Fruit fly (Drosophila melanogaster) whole organism, wandering third instar larva: ENCODE results near the gene Polr3A.
A peak's percentile ranks its signal among the peaks of the same experiment; 100 is the strongest.

Experiments
- Abd-B ChIP-seq: fragments of >200 bp; optimal IDR thresholded peaks from 2 replicates; lab custom pipeline; 2017; ENCODE audit warnings: missing biosample characterization, missing genetic modification characterization
- CG32264 ChIP-seq: fragments of 200-800 bp; sonication (Bioruptor generic); optimal IDR thresholded peaks from 2 replicates; lab custom pipeline; 2016; ENCODE audit warnings: missing biosample characterization, missing genetic modification characterization
- CG9705 ChIP-seq: fragments of 200-800 bp; sonication (Bioruptor generic); optimal IDR thresholded peaks from 2 replicates; lab custom pipeline; 2018; ENCODE audit warnings: missing biosample characterization, mild to moderate bottlenecking, missing genetic modification characterization
- CrebA ChIP-seq: fragments of 200-800 bp; sonication (Bioruptor generic); optimal IDR thresholded peaks from 2 replicates; lab custom pipeline; 2016; ENCODE audit warnings: missing biosample characterization, mild to moderate bottlenecking, missing genetic modification characterization, borderline replicate concordance
- Dfd ChIP-seq: fragments of >200 bp; optimal IDR thresholded peaks from 2 replicates; lab custom pipeline; 2017; ENCODE audit warnings: missing biosample characterization, missing genetic modification characterization
- Dif ChIP-seq: fragments of 200-275, 200-300 bp; sonication (Bioruptor generic); optimal IDR thresholded peaks from 2 replicates; lab custom pipeline; 2018; ENCODE audit warnings: missing biosample characterization, missing genetic modification characterization; ENCODE audit not compliant: partially characterized antibody
- GATAd ChIP-seq: sonication (Bioruptor generic); optimal IDR thresholded peaks from 2 replicates; lab custom pipeline; 2016; ENCODE audit warnings: missing biosample characterization, missing genetic modification characterization
- HLH106 ChIP-seq: fragments of 200-800 bp; optimal IDR thresholded peaks from 3 replicates; lab custom pipeline; 2019; ENCODE audit warnings: missing biosample characterization, mild to moderate bottlenecking, missing genetic modification characterization, moderate library complexity
- Hnf4 ChIP-seq: fragments of 200-800 bp; sonication (Bioruptor generic); optimal IDR thresholded peaks from 2 replicates; lab custom pipeline; 2016; ENCODE audit warnings: missing biosample characterization, mild to moderate bottlenecking, missing genetic modification characterization
- Hr78 ChIP-seq: fragments of >200 bp; optimal IDR thresholded peaks from 2 replicates; lab custom pipeline; 2017; ENCODE audit warnings: missing biosample characterization, missing genetic modification characterization
- Hr83 ChIP-seq: fragments of 200-300 bp; sonication (Bioruptor generic); optimal IDR thresholded peaks from 2 replicates; lab custom pipeline; 2016; ENCODE audit warnings: missing biosample characterization, mild to moderate bottlenecking, missing genetic modification characterization, moderate library complexity; ENCODE audit not compliant: poor library complexity, severe bottlenecking
- Jra ChIP-seq: sonication (Bioruptor generic); optimal IDR thresholded peaks from 2 replicates; lab custom pipeline; 2016; ENCODE audit warnings: missing biosample characterization, missing genetic modification characterization
- Mio ChIP-seq: sonication (Bioruptor generic); optimal IDR thresholded peaks from 2 replicates; lab custom pipeline; 2016; ENCODE audit warnings: missing biosample characterization, missing genetic modification characterization
- Myc ChIP-seq: fragments of >200 bp; optimal IDR thresholded peaks from 2 replicates; lab custom pipeline; 2017
- N ChIP-seq: fragments of >200 bp; optimal IDR thresholded peaks from 2 replicates; lab custom pipeline; 2018; ENCODE audit warnings: missing biosample characterization, missing external identifiers, missing genetic modification characterization
- OdsH ChIP-seq: fragments of 200-800 bp; sonication (Bioruptor generic); optimal IDR thresholded peaks from 2 replicates; lab custom pipeline; 2016; ENCODE audit warnings: missing biosample characterization, mild to moderate bottlenecking, missing genetic modification characterization
- Rel ChIP-seq, 2 experiments: fragments of 200-800 bp; sonication (Bioruptor generic) in 1 of 2; optimal IDR thresholded peaks; 2 replicates in 1 of 2; 3 replicates in 1 of 2; lab custom pipeline; 2016 to 2019; ENCODE audit warnings: mild to moderate bottlenecking in 2 of 2, missing biosample characterization in 2 of 2, missing genetic modification characterization in 2 of 2, moderate library complexity in 1 of 2
- Sp1 ChIP-seq: fragments of 200-800 bp; sonication (Bioruptor generic); optimal IDR thresholded peaks from 3 replicates; lab custom pipeline; 2019; ENCODE audit warnings: missing biosample characterization, mild to moderate bottlenecking, missing genetic modification characterization, moderate library complexity
- Vsx2 ChIP-seq: fragments of 200-300, 225-300 bp; sonication (Bioruptor generic); optimal IDR thresholded peaks from 2 replicates; lab custom pipeline; 2018; ENCODE audit warnings: missing biosample characterization, missing genetic modification characterization; ENCODE audit not compliant: partially characterized antibody
- br ChIP-seq: fragments of 200-800 bp; sonication (Bioruptor generic); optimal IDR thresholded peaks from 2 replicates; lab custom pipeline; 2016; ENCODE audit warnings: missing biosample characterization, missing genetic modification characterization
- brk ChIP-seq: fragments of 200-800 bp; sonication (Bioruptor generic); optimal IDR thresholded peaks from 2 replicates; lab custom pipeline; 2016; ENCODE audit warnings: missing biosample characterization, mild to moderate bottlenecking, missing genetic modification characterization
- dmrt93B ChIP-seq: fragments of 200-800 bp; sonication (Bioruptor generic); optimal IDR thresholded peaks from 2 replicates; lab custom pipeline; 2018; ENCODE audit warnings: missing biosample characterization, mild to moderate bottlenecking, missing genetic modification characterization
- dsf ChIP-seq: sonication (Bioruptor generic); optimal IDR thresholded peaks from 2 replicates; lab custom pipeline; 2016; ENCODE audit warnings: missing biosample characterization, missing genetic modification characterization, borderline replicate concordance
- ey ChIP-seq: fragments of 200-800 bp; sonication (Bioruptor generic); optimal IDR thresholded peaks from 2 replicates; lab custom pipeline; 2016; ENCODE audit warnings: missing biosample characterization, missing genetic modification characterization
- foxo ChIP-seq, 2 experiments: fragments of 200-800 bp; sonication (Bioruptor generic); optimal IDR thresholded peaks; 2 replicates in 1 of 2; 3 replicates in 1 of 2; lab custom pipeline; 2016 to 2017; ENCODE audit warnings: missing biosample characterization in 2 of 2, missing genetic modification characterization in 2 of 2
- fru ChIP-seq: fragments of 200-800 bp; sonication (Bioruptor generic); optimal IDR thresholded peaks from 3 replicates; lab custom pipeline; 2016; ENCODE audit warnings: missing biosample characterization, mild to moderate bottlenecking, missing genetic modification characterization
- h ChIP-seq: fragments of 200-800 bp; sonication (Bioruptor generic); optimal IDR thresholded peaks from 3 replicates; lab custom pipeline; 2016; ENCODE audit warnings: missing biosample characterization, mild to moderate bottlenecking, missing genetic modification characterization
- jim ChIP-seq: fragments of 175-275, 200-325 bp; sonication (Bioruptor generic); optimal IDR thresholded peaks from 2 replicates; lab custom pipeline; 2016; ENCODE audit warnings: missing biosample characterization, mild to moderate bottlenecking, missing genetic modification characterization
- lola ChIP-seq: fragments of >200 bp; optimal IDR thresholded peaks from 2 replicates; lab custom pipeline; 2017; ENCODE audit warnings: missing biosample characterization, missing genetic modification characterization
- pan ChIP-seq: fragments of >200 bp; optimal IDR thresholded peaks from 2 replicates; lab custom pipeline; 2017
- psq ChIP-seq: fragments of 200-800 bp; sonication (Bioruptor generic); optimal IDR thresholded peaks from 3 replicates; lab custom pipeline; 2017; ENCODE audit warnings: missing biosample characterization, mild to moderate bottlenecking, missing genetic modification characterization, moderate library complexity
- rgr ChIP-seq: fragments of 200-800 bp; sonication (Bioruptor generic); optimal IDR thresholded peaks from 3 replicates; lab custom pipeline; 2016; ENCODE audit warnings: missing biosample characterization, mild to moderate bottlenecking, missing genetic modification characterization
- sage ChIP-seq: fragments of 200-800 bp; sonication (Bioruptor generic); optimal IDR thresholded peaks from 2 replicates; lab custom pipeline; 2016; ENCODE audit warnings: missing biosample characterization, mild to moderate bottlenecking, missing genetic modification characterization
- sv ChIP-seq: fragments of 200-800 bp; sonication (Bioruptor generic); optimal IDR thresholded peaks from 3 replicates; lab custom pipeline; 2016; ENCODE audit warnings: missing biosample characterization, missing genetic modification characterization
- tai ChIP-seq: sonication (Bioruptor generic); optimal IDR thresholded peaks from 2 replicates; lab custom pipeline; 2016; ENCODE audit warnings: missing biosample characterization, missing genetic modification characterization
- usp ChIP-seq: fragments of >200 bp; optimal IDR thresholded peaks from 2 replicates; lab custom pipeline; 2017; ENCODE audit warnings: missing biosample characterization, missing genetic modification characterization
- woc ChIP-seq: sonication (Bioruptor generic); optimal IDR thresholded peaks from 2 replicates; lab custom pipeline; 2016; ENCODE audit warnings: missing biosample characterization, mild to moderate bottlenecking, missing genetic modification characterization

Gene Polr3A

DNA sequence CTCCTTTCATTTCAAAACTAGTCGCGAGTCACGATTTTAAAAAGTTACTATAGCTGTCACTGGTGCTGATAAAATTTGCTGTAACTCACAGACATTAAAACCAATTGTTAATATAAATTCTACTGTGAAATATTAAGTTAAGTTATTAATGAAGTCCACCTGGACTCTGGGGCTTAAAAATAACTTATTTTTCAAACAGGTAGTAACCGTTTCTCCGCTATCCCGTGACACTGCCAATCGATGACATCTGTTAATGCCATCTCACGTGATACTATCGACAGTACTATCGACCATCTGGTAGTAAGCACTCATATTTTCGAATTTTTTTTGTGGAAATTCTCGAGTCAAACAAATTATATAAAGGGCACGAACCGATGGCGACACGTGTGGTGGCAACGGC, 28.8 kb upstream of the Polr3A start, which contains the start of the genes CG12379 and MagR (continued):
- TF ChIP-seq sage (GFP tag; lab: Kevin White, UChicago) (no peak), Hr83 (no peak), pan (no peak), lola (GFP tag; lab: Kevin White, UChicago) (no peak)

- peak; percentile 5 for TF ChIP-seq HLH106 (tag; lab: Kevin White, UChicago)
- TF ChIP-seq Myc, result peak; percentile 81
- no peak for TF ChIP-seq brk
- peak; percentile 37 for TF ChIP-seq woc (GFP tag; lab: Kevin White, UChicago)
- no peak for TF ChIP-seq Abd-B (GFP tag; lab: Kevin White, UChicago)
Measured at dm6 chrX:15737110-15737509, 25.6 kb upstream of the Polr3A start, which contains the start of gene Arp6. Arp6 (minus strand) TSS chrX:15737120.

dm6 chrX:15738890-15739550, 23.7 kb upstream of the Polr3A start, which contains the start of the genes CG11679 and CG8206:
CG11679 (minus strand) TSS chrX:15738954.
CG8206 (plus strand) TSS chrX:15739230.
- no peak for TF ChIP-seq Hr83
- peak; percentile 62 for TF ChIP-seq fru (GFP tag; lab: Kevin White, UChicago)
- peak; percentile 61 for TF ChIP-seq CG9705 (GFP tag; lab: Kevin White, UChicago)
- TF ChIP-seq tai (GFP tag; lab: Kevin White, UChicago), result no peak
- peak; percentile 63 for TF ChIP-seq h (GFP tag; lab: Kevin White, UChicago)
- no peak for TF ChIP-seq lola (GFP tag; lab: Kevin White, UChicago)
- peak; percentile 61 for TF ChIP-seq rgr (GFP tag; lab: Kevin White, UChicago)
- TF ChIP-seq woc (GFP tag; lab: Kevin White, UChicago), result peak; percentile 86
- TF ChIP-seq Hnf4, result no peak
- TF ChIP-seq Hr78 (GFP tag; lab: Kevin White, UChicago), result no peak
- no peak for TF ChIP-seq sv
- TF ChIP-seq N (GFP tag; lab: Kevin White, UChicago), result no peak
- TF ChIP-seq OdsH (GFP tag; lab: Kevin White, UChicago), result peak; percentile 31
- peak; percentile 78 for TF ChIP-seq HLH106 (tag; lab: Kevin White, UChicago)
- peak; percentile 43 for TF ChIP-seq psq (GFP tag; lab: Kevin White, UChicago)
- peak; percentile 55 for TF ChIP-seq Sp1 (GFP tag; lab: Kevin White, UChicago)
- peak; percentile 37 for TF ChIP-seq br (GFP tag; lab: Kevin White, UChicago)
- peak in 1 of 2 experiments; percentile 72 for TF ChIP-seq foxo (GFP tag; optimal IDR thresholded peaks at IDR 0.05; lab: Kevin White, UChicago)
- no peak for TF ChIP-seq Dif
- peak; percentile 36 for TF ChIP-seq ey (GFP tag; lab: Kevin White, UChicago)
- TF ChIP-seq CrebA (GFP tag; lab: Kevin White, UChicago), result no peak
- TF ChIP-seq dmrt93B, result no peak
- TF ChIP-seq usp (GFP tag; lab: Kevin White, UChicago), result no peak
- peak; percentile 97 for TF ChIP-seq Myc
- no peak for TF ChIP-seq Rel (GFP tag; optimal IDR thresholded peaks at IDR 0.05; lab: Kevin White, UChicago)
- TF ChIP-seq Rel (tag; optimal IDR thresholded peaks at IDR 0.05; lab: Kevin White, UChicago), result peak; percentile 61
- TF ChIP-seq Dfd (GFP tag; lab: Kevin White, UChicago), result no peak

- TF ChIP-seq h (GFP tag; lab: Kevin White, UChicago), result peak; percentile 97
- no peak for TF ChIP-seq tai (GFP tag; lab: Kevin White, UChicago)
- TF ChIP-seq Dif, result no peak
- no peak for TF ChIP-seq usp (GFP tag; lab: Kevin White, UChicago)
- TF ChIP-seq sv, result peak; percentile 55
- TF ChIP-seq Hr83, result peak; percentile 14
- no peak for TF ChIP-seq GATAd (GFP tag; lab: Kevin White, UChicago)
- TF ChIP-seq pan, result no peak
- TF ChIP-seq Dfd (GFP tag; lab: Kevin White, UChicago), result no peak
- TF ChIP-seq N (GFP tag; lab: Kevin White, UChicago), result no peak
- TF ChIP-seq woc (GFP tag; lab: Kevin White, UChicago), result peak; percentile 52
- TF ChIP-seq rgr (GFP tag; lab: Kevin White, UChicago), result peak; percentile 82
- peak; percentile 82 for TF ChIP-seq OdsH (GFP tag; lab: Kevin White, UChicago)
- no peak for TF ChIP-seq Rel (GFP tag; optimal IDR thresholded peaks at IDR 0.05; lab: Kevin White, UChicago)
- TF ChIP-seq Rel (tag; optimal IDR thresholded peaks at IDR 0.05; lab: Kevin White, UChicago), result peak; percentile 57
- TF ChIP-seq dmrt93B, result no peak
- TF ChIP-seq Hr78 (GFP tag; lab: Kevin White, UChicago), result no peak
- TF ChIP-seq Sp1 (GFP tag; lab: Kevin White, UChicago), result peak; percentile 84
- TF ChIP-seq lola (GFP tag; lab: Kevin White, UChicago), result no peak
- peak; percentile 61 for TF ChIP-seq psq (GFP tag; lab: Kevin White, UChicago)
- TF ChIP-seq Hnf4, result peak; percentile 84
- no peak for TF ChIP-seq brk
- TF ChIP-seq fru (GFP tag; lab: Kevin White, UChicago), result peak; percentile 85
- TF ChIP-seq Jra, result peak; percentile 74
- no peak for TF ChIP-seq sage (GFP tag; lab: Kevin White, UChicago)
- peak; percentile 86 for TF ChIP-seq br (GFP tag; lab: Kevin White, UChicago)
- TF ChIP-seq Vsx2, result no peak
- TF ChIP-seq jim (GFP tag; lab: Kevin White, UChicago), result no peak
- no peak for TF ChIP-seq Myc
- peak; percentile 77 for TF ChIP-seq HLH106 (tag; lab: Kevin White, UChicago)
- no peak for TF ChIP-seq dsf (GFP tag; lab: Kevin White, UChicago)
- TF ChIP-seq Mio (GFP tag; lab: Kevin White, UChicago), result no peak
- peak; percentile 84 for TF ChIP-seq ey (GFP tag; lab: Kevin White, UChicago)
- TF ChIP-seq CrebA (GFP tag; lab: Kevin White, UChicago), result no peak
- TF ChIP-seq CG32264 (GFP tag; lab: Kevin White, UChicago), result peak; percentile 48
- TF ChIP-seq Abd-B (GFP tag; lab: Kevin White, UChicago), result no peak
- no peak for TF ChIP-seq CG9705 (GFP tag; lab: Kevin White, UChicago)
Measured at dm6 chrX:15740288-15740726, 22.4 kb upstream of the Polr3A start.
